Fruit fly (Drosophila melanogaster) whole organism, adult: ENCODE results near the gene Snoo.

Experiments used
- CG11617 ChIP-seq: fragments of 200-800 bp; sonication (Bioruptor generic); optimal IDR thresholded peaks from 2 replicates; lab custom pipeline; 2017; ENCODE audit warnings: mild to moderate bottlenecking, missing biosample characterization, missing genetic modification reagents, missing genetic modification characterization
- CG33017 ChIP-seq: fragments of 200-800 bp; sonication (Bioruptor generic); optimal IDR thresholded peaks from 2 replicates; lab custom pipeline; 2018; ENCODE audit warnings: missing biosample characterization, mild to moderate bottlenecking, missing genetic modification characterization, moderate library complexity
- Mnt ChIP-seq: fragments of 200-800 bp; sonication (Bioruptor generic); optimal IDR thresholded peaks from 2 replicates; lab custom pipeline; 2016; ENCODE audit warnings: missing biosample characterization, mild to moderate bottlenecking, missing genetic modification characterization
- bab1 ChIP-seq: fragments of 200-800 bp; sonication (Bioruptor generic); optimal IDR thresholded peaks from 3 replicates; lab custom pipeline; 2019; ENCODE audit warnings: missing biosample characterization, mild to moderate bottlenecking, missing genetic modification characterization, moderate library complexity
- cic ChIP-seq: fragments of 200-800 bp; sonication (Bioruptor generic); optimal IDR thresholded peaks from 2 replicates; lab custom pipeline; 2017; ENCODE audit warnings: missing biosample characterization, mild to moderate bottlenecking, missing genetic modification characterization, moderate library complexity
- tj ChIP-seq: fragments of 200-800 bp; sonication (Bioruptor generic); optimal IDR thresholded peaks from 3 replicates; lab custom pipeline; 2017; ENCODE audit warnings: missing biosample characterization, mild to moderate bottlenecking, missing genetic modification characterization, moderate library complexity

DNA sequence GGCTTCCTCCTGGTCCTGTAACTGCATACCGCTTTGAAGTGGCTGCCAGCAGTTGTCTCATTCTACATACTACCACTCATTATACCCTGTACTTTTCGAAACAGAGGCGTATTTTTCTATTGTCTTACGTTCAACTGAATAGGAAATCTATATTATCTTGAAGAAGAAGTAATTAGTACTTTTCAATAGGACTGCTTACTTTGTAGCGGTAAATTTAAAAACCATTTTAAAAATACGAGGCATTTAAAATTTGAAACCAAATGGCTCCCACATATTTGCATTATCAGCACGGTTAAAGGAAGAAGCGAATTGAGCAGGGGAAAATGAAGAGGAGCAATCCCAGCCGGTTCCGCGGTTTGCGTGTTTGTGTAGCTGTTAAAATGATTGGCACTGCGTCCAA, 86.8 kb downstream of the Snoo start:
- TF ChIP-seq CG11617 (GFP tag; lab: Kevin White, UChicago) (no peak), bab1 (no peak), Mnt (GFP tag; lab: Kevin White, UChicago) (no peak), CG33017 (tag; lab: Kevin White, UChicago) (no peak), cic (GFP tag; lab: Kevin White, UChicago) (no peak), tj (GFP tag; lab: Kevin White, UChicago) (no peak)
